Fruit fly (Drosophila melanogaster): Measurements from ENCODE around the gene CG6959.

The CG6959 gene

DNA sequence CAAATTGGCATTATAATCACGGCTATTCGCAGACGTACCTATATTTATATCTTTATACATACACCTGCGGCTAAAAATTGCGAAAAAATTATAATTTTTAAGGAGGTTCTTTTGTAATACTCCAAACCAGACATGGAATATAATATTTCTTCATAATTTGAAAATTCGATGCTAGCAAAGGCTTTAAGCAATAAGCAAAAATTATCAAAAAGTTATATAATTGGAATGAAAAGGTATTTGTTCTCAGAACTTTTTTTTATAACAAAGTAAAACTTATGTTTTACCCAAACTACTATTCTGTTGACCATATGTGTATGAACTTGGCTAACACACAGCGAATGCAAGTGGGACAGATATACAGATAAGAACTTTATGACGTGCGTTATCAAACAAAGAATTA, 63.7 kb downstream of the CG6959 start (continued):
- TF ChIP-seq fkh (GFP tag; optimal IDR thresholded peaks at IDR 0.05) (no peak), Sox102F (GFP tag; optimal IDR thresholded peaks at IDR 0.05) (peak; percentile 34), esn (GFP tag; optimal IDR thresholded peaks at IDR 0.05) (peak; percentile 55), CG8119 (GFP tag; IDR thresholded peaks at IDR 0.05) (no peak), svp (GFP tag) (peak; percentile 58), net (GFP tag; optimal IDR thresholded peaks at IDR 0.05) (no peak), CG4318 (GFP tag; optimal IDR thresholded peaks at IDR 0.05) (no peak), achi (GFP tag; optimal IDR thresholded peaks at IDR 0.05) (no peak), dsx (GFP tag; optimal IDR thresholded peaks at IDR 0.05; ENCODE audit: poor library complexity, severe bottlenecking) (no peak), CG10631 (GFP tag; optimal IDR thresholded peaks at IDR 0.05) (no peak), salr (GFP tag; optimal IDR thresholded peaks at IDR 0.05) (no peak), dac (GFP tag; optimal IDR thresholded peaks at IDR 0.05) (no peak), Gug (GFP tag; IDR thresholded peaks at IDR 0.05) (no peak), CG31627 (GFP tag; optimal IDR thresholded peaks at IDR 0.05) (no peak), Hr38 (GFP tag; optimal IDR thresholded peaks at IDR 0.05) (no peak), Eip78C (GFP tag) (peak; percentile 77), CG6276 (GFP tag; optimal IDR thresholded peaks at IDR 0.05) (no peak), Eip75B (GFP tag; optimal IDR thresholded peaks at IDR 0.05) (no peak), Sox15 (GFP tag; optimal IDR thresholded peaks at IDR 0.05) (no peak), CG6808 (GFP tag; optimal IDR thresholded peaks at IDR 0.05) (no peak), CG7368 (GFP tag; optimal IDR thresholded peaks at IDR 0.05) (no peak), Met (GFP tag; optimal IDR thresholded peaks at IDR 0.05) (peak; percentile 44), Ets21C (GFP tag; optimal IDR thresholded peaks at IDR 0.05) (no peak), Hr4 (GFP tag; optimal IDR thresholded peaks at IDR 0.05) (no peak), fd85E (GFP tag; optimal IDR thresholded peaks at IDR 0.05) (no peak), vri (GFP tag; optimal IDR thresholded peaks at IDR 0.05) (no peak), OdsH (GFP tag; optimal IDR thresholded peaks at IDR 0.05) (peak; percentile 6), CG6792 (GFP tag; optimal IDR thresholded peaks at IDR 0.05) (peak; percentile 11), CG6163 (GFP tag; IDR thresholded peaks at IDR 0.05) (no peak), Blimp-1 (GFP tag; optimal IDR thresholded peaks at IDR 0.05) (no peak), Eip93F (GFP tag; optimal IDR thresholded peaks at IDR 0.05) (peak; percentile 4), CG11294 (GFP tag; IDR thresholded peaks at IDR 0.05) (no peak), CG10669 (GFP tag; optimal IDR thresholded peaks at IDR 0.05) (no peak), CG6854 (GFP tag; optimal IDR thresholded peaks at IDR 0.05) (no peak), CG1621 (tag; optimal IDR thresholded peaks at IDR 0.05) (no peak), CG16779 (tag; optimal IDR thresholded peaks at IDR 0.05) (no peak)

DNA sequence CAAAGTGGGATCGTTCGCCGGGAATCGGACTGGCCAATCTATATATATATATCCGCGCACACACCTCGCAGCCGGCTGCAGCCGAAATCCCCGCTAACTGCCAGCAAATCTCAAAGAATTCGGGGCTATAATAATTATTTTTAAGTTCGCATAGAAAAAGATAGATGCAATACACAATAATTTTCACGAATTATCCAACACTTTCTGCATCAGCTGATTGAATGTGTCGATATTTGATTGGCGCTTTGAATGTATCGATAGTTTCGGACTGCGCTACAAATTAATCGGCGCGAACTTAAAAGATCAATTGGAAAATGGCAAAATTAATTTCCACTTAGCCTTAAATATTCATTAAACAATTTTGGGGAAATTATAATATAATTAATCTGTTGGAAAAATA, 72.5 kb downstream of the CG6959 start, which contains the start of gene Sbf:
Gene Sbf, minus strand, starts transcription at position 169 of the 400 bp plus-strand sequence.
- TF ChIP-seq Sox14 (GFP tag; optimal IDR thresholded peaks at IDR 0.05) (no peak), CG3032 (tag; optimal IDR thresholded peaks at IDR 0.05) (no peak), ss (GFP tag; optimal IDR thresholded peaks at IDR 0.05) (no peak), CG10669 (GFP tag; optimal IDR thresholded peaks at IDR 0.05) (no peak), vri (GFP tag; optimal IDR thresholded peaks at IDR 0.05) (no peak), CG3919 (GFP tag; optimal IDR thresholded peaks at IDR 0.05) (no peak), esn (GFP tag; optimal IDR thresholded peaks at IDR 0.05) (peak; percentile 39), Hr38 (GFP tag; optimal IDR thresholded peaks at IDR 0.05) (no peak), CG15336 (GFP tag; IDR thresholded peaks at IDR 0.05) (0 out of 2 replicates have a peak, but pooled peaks have one; percentile 17), CG6854 (GFP tag; optimal IDR thresholded peaks at IDR 0.05) (peak; percentile 7)

Data from whole organism, prepupa.